Fruit fly (Drosophila melanogaster) whole organism, wandering third instar larva: ENCODE measurements around the gene Pif1A.

ENCODE experiments used
- CrebA ChIP-seq: fragments of 200-800 bp; sonication (Bioruptor generic); optimal IDR thresholded peaks from 2 replicates; lab custom pipeline; 2016; ENCODE audit warnings: missing biosample characterization, mild to moderate bottlenecking, missing genetic modification characterization, borderline replicate concordance
- Dif ChIP-seq: fragments of 200-275, 200-300 bp; sonication (Bioruptor generic); optimal IDR thresholded peaks from 2 replicates; lab custom pipeline; 2018; ENCODE audit warnings: missing biosample characterization, missing genetic modification characterization; ENCODE audit not compliant: partially characterized antibody
- Hnf4 ChIP-seq: fragments of 200-800 bp; sonication (Bioruptor generic); optimal IDR thresholded peaks from 2 replicates; lab custom pipeline; 2016; ENCODE audit warnings: missing biosample characterization, mild to moderate bottlenecking, missing genetic modification characterization
- Rel ChIP-seq, 2 experiments: fragments of 200-800 bp; sonication (Bioruptor generic) in 1 of 2; optimal IDR thresholded peaks; 2 replicates in 1 of 2; 3 replicates in 1 of 2; lab custom pipeline; 2016 to 2019; ENCODE audit warnings: mild to moderate bottlenecking in 2 of 2, missing biosample characterization in 2 of 2, missing genetic modification characterization in 2 of 2, moderate library complexity in 1 of 2
- dsf ChIP-seq: sonication (Bioruptor generic); optimal IDR thresholded peaks from 2 replicates; lab custom pipeline; 2016; ENCODE audit warnings: missing biosample characterization, missing genetic modification characterization, borderline replicate concordance
- ey ChIP-seq: fragments of 200-800 bp; sonication (Bioruptor generic); optimal IDR thresholded peaks from 2 replicates; lab custom pipeline; 2016; ENCODE audit warnings: missing biosample characterization, missing genetic modification characterization
- fru ChIP-seq: fragments of 200-800 bp; sonication (Bioruptor generic); optimal IDR thresholded peaks from 3 replicates; lab custom pipeline; 2016; ENCODE audit warnings: missing biosample characterization, mild to moderate bottlenecking, missing genetic modification characterization
- h ChIP-seq: fragments of 200-800 bp; sonication (Bioruptor generic); optimal IDR thresholded peaks from 3 replicates; lab custom pipeline; 2016; ENCODE audit warnings: missing biosample characterization, mild to moderate bottlenecking, missing genetic modification characterization
- lola ChIP-seq: fragments of >200 bp; optimal IDR thresholded peaks from 2 replicates; lab custom pipeline; 2017; ENCODE audit warnings: missing biosample characterization, missing genetic modification characterization
- pan ChIP-seq: fragments of >200 bp; optimal IDR thresholded peaks from 2 replicates; lab custom pipeline; 2017
- usp ChIP-seq: fragments of >200 bp; optimal IDR thresholded peaks from 2 replicates; lab custom pipeline; 2017; ENCODE audit warnings: missing biosample characterization, missing genetic modification characterization

- TF ChIP-seq lola: no peak
- no peak for TF ChIP-seq ey
- TF ChIP-seq usp: no peak
- no peak for TF ChIP-seq Rel (GFP tag; optimal IDR thresholded peaks at IDR 0.05; lab: Kevin White, UChicago)
- TF ChIP-seq Rel (tag; optimal IDR thresholded peaks at IDR 0.05; lab: Kevin White, UChicago): no peak
- no peak for TF ChIP-seq h (GFP tag; lab: Kevin White, UChicago)
- no peak for TF ChIP-seq pan (lab: Kevin White, UChicago)
- no peak for TF ChIP-seq Dif
- TF ChIP-seq dsf (GFP tag; lab: Kevin White, UChicago): no peak
- no peak for TF ChIP-seq CrebA (GFP tag; lab: Kevin White, UChicago)
- no peak for TF ChIP-seq Hnf4 (GFP tag; lab: Kevin White, UChicago)
- no peak for TF ChIP-seq fru (GFP tag; lab: Kevin White, UChicago)
These were observed 7.2 kb downstream of the Pif1A start for dm6 chr3R:8793726-8794125.
